Fruit fly (Drosophila melanogaster) whole organism, embryonic: ENCODE data around the gene CG15638.
A peak's percentile ranks its signal among the peaks of the same experiment; 100 is the strongest.

Source experiments
- Aef1 ChIP-seq: fragments of 200-800 bp; sonication (Bioruptor generic); IDR thresholded peaks from 3 replicates; pipeline ENCODE4 v1.3.6; 2022; ENCODE audit warnings: missing biosample characterization, missing genetic modification characterization
- B-H2 ChIP-seq: fragments of 200-800 bp; sonication (Bioruptor generic); optimal IDR thresholded peaks from 2 replicates; lab custom pipeline; 2018; ENCODE audit warnings: missing biosample characterization, mild to moderate bottlenecking, missing genetic modification characterization
- CG10321 ChIP-seq: fragments of 200-800 bp; sonication (Bioruptor generic); IDR thresholded peaks from 2 replicates; pipeline ENCODE4 v1.3.6; 2022; ENCODE audit warnings: missing biosample characterization, missing genetic modification characterization
- CG11560 ChIP-seq: fragments of 200-800 bp; sonication (Bioruptor generic); IDR thresholded peaks from 3 replicates; pipeline ENCODE4 v1.3.6; 2022; ENCODE audit warnings: missing biosample characterization, missing genetic modification characterization
- CG14014 ChIP-seq: fragments of 200-800 bp; sonication (Bioruptor generic); IDR thresholded peaks from 2 replicates; pipeline ENCODE4 v1.3.6; 2022; ENCODE audit warnings: missing biosample characterization, missing genetic modification characterization
- CG18599 ChIP-seq: fragments of 200-800 bp; sonication (Bioruptor generic); optimal IDR thresholded peaks from 3 replicates; lab custom pipeline; 2017; ENCODE audit warnings: missing biosample characterization, missing genetic modification characterization, mild to moderate bottlenecking, moderate library complexity, missing genetic modification reagents
- CG2202 ChIP-seq: fragments of 200-800 bp; sonication (Bioruptor generic); optimal IDR thresholded peaks from 2 replicates; lab custom pipeline; 2018; ENCODE audit warnings: missing biosample characterization, mild to moderate bottlenecking, missing genetic modification characterization
- CG30431 ChIP-seq: fragments of 200-800 bp; sonication (Bioruptor generic); optimal IDR thresholded peaks from 2 replicates; lab custom pipeline; 2017; ENCODE audit warnings: missing biosample characterization, missing genetic modification characterization
- CG31224 ChIP-seq: fragments of 200-800 bp; sonication (Bioruptor generic); IDR thresholded peaks from 2 replicates; pipeline ENCODE4 v1.3.6; 2022; ENCODE audit warnings: missing biosample characterization, missing genetic modification characterization
- CG31365 ChIP-seq: fragments of 200-800 bp; sonication (Bioruptor generic); optimal IDR thresholded peaks from 2 replicates; lab custom pipeline; 2018; ENCODE audit warnings: missing biosample characterization, mild to moderate bottlenecking, missing genetic modification characterization
- CG3726 ChIP-seq: fragments of 200-800 bp; sonication (Bioruptor generic); IDR thresholded peaks from 3 replicates; pipeline ENCODE4, ENCODE4 v1.3.6; 2022; ENCODE audit warnings: missing biosample characterization, missing genetic modification characterization
- CG4282 ChIP-seq: fragments of 200-800 bp; sonication (Bioruptor generic); optimal IDR thresholded peaks from 2 replicates; lab custom pipeline; 2016; ENCODE audit warnings: missing biosample characterization, missing genetic modification characterization
- CG4617 ChIP-seq: fragments of 200-800 bp; sonication (Bioruptor generic); optimal IDR thresholded peaks from 3 replicates; lab custom pipeline; 2016; ENCODE audit warnings: missing biosample characterization, missing genetic modification characterization, borderline replicate concordance
- CG6254 ChIP-seq: fragments of 200-800 bp; sonication (Bioruptor generic); optimal IDR thresholded peaks from 3 replicates; lab custom pipeline; 2017; ENCODE audit warnings: mild to moderate bottlenecking, missing biosample characterization, missing genetic modification reagents, missing genetic modification characterization
- CG6272 ChIP-seq: fragments of 200-800 bp; sonication (Bioruptor generic); IDR thresholded peaks from 2 replicates; pipeline ENCODE4 v1.3.6; 2022; ENCODE audit warnings: missing biosample characterization, missing genetic modification characterization
- CG6854 ChIP-seq: fragments of 200-800 bp; sonication (Bioruptor generic); optimal IDR thresholded peaks from 3 replicates; lab custom pipeline; 2017; ENCODE audit warnings: missing biosample characterization, mild to moderate bottlenecking, missing genetic modification characterization
- CG7357 ChIP-seq: fragments of 200-800 bp; sonication (Bioruptor generic); IDR thresholded peaks from 3 replicates; pipeline ENCODE4 v1.3.6; 2022; ENCODE audit warnings: missing biosample characterization, missing genetic modification characterization
- CG8944 ChIP-seq: fragments of 200-800 bp; sonication (Bioruptor generic); optimal IDR thresholded peaks from 3 replicates; lab custom pipeline; 2016; ENCODE audit warnings: missing biosample characterization, missing genetic modification characterization
- CG9727 ChIP-seq: fragments of 200-800 bp; sonication (Bioruptor generic); optimal IDR thresholded peaks from 3 replicates; lab custom pipeline; 2017; ENCODE audit warnings: missing biosample characterization, mild to moderate bottlenecking, missing genetic modification characterization
- Camta ChIP-seq: fragments of 200-800 bp; sonication (Bioruptor generic); optimal IDR thresholded peaks from 2 replicates; lab custom pipeline; 2016; ENCODE audit warnings: missing biosample characterization, missing genetic modification characterization
- Gsc ChIP-seq: fragments of 200-800 bp; sonication (Bioruptor generic); IDR thresholded peaks from 2 replicates; pipeline ENCODE4 v1.3.6; 2022; ENCODE audit warnings: missing biosample characterization, missing genetic modification characterization
- HHEX ChIP-seq: fragments of 200-800 bp; sonication (Bioruptor generic); optimal IDR thresholded peaks from 3 replicates; lab custom pipeline; 2017; ENCODE audit warnings: missing biosample characterization, mild to moderate bottlenecking, missing genetic modification characterization, missing genetic modification reagents
- HLH3B ChIP-seq: fragments of 200-800 bp; sonication (Bioruptor generic); IDR thresholded peaks from 2 replicates; pipeline ENCODE4 v1.3.6; 2022; ENCODE audit warnings: missing biosample characterization, missing genetic modification characterization
- Hey ChIP-seq: fragments of 200-800 bp; sonication (Bioruptor generic); optimal IDR thresholded peaks from 3 replicates; lab custom pipeline; 2018; ENCODE audit warnings: missing biosample characterization, mild to moderate bottlenecking, missing genetic modification characterization
- Hmr ChIP-seq: fragments of 200-800 bp; sonication (Bioruptor generic); optimal IDR thresholded peaks from 3 replicates; lab custom pipeline; 2017; ENCODE audit warnings: mild to moderate bottlenecking, missing biosample characterization, missing genetic modification reagents, missing genetic modification characterization
- Hr39 ChIP-seq: fragments of >200 bp; optimal IDR thresholded peaks from 2 replicates; lab custom pipeline; 2017
- Lim3 ChIP-seq: fragments of 200-800 bp; sonication (Bioruptor generic); IDR thresholded peaks from 2 replicates; pipeline ENCODE4 v1.3.6; 2022; ENCODE audit warnings: missing biosample characterization, missing genetic modification characterization
- MTF-1 ChIP-seq: fragments of 200-800 bp; sonication (Bioruptor generic); optimal IDR thresholded peaks from 2 replicates; lab custom pipeline; 2018; ENCODE audit warnings: missing biosample characterization, mild to moderate bottlenecking, missing genetic modification characterization, borderline replicate concordance
- Med ChIP-seq: fragments of 200-800 bp; sonication (Bioruptor generic); peaks from one replicate; lab custom pipeline; 2016; ENCODE audit warnings: missing biosample characterization, missing genetic modification characterization, mild to moderate bottlenecking, inconsistent platforms, moderate library complexity
- NFAT ChIP-seq: fragments of 200-800 bp; sonication (Bioruptor generic); IDR thresholded peaks from 2 replicates; pipeline ENCODE4 v1.3.6; 2022; ENCODE audit warnings: missing biosample characterization, missing genetic modification characterization
- Oli ChIP-seq: fragments of 200-800 bp; sonication (Bioruptor generic); optimal IDR thresholded peaks from 2 replicates; lab custom pipeline; 2018; ENCODE audit warnings: missing biosample characterization, mild to moderate bottlenecking, missing genetic modification characterization, moderate library complexity
- Pdp1 ChIP-seq, 2 experiments: fragments of 200-800 bp; sonication (Bioruptor generic); optimal IDR thresholded peaks; 3 replicates each; lab custom pipeline; 2016; ENCODE audit warnings: missing biosample characterization in 2 of 2, missing genetic modification characterization in 2 of 2, mild to moderate bottlenecking in 1 of 2, moderate library complexity in 1 of 2
- amos ChIP-seq: fragments of 200-800 bp; sonication (Bioruptor generic); IDR thresholded peaks from 2 replicates; pipeline ENCODE4 v1.3.6; 2022; ENCODE audit warnings: missing biosample characterization, missing genetic modification characterization; ENCODE audit not compliant: partially characterized antibody
- ci ChIP-seq: fragments of 200-800 bp; sonication (Bioruptor generic); IDR thresholded peaks from 3 replicates; pipeline ENCODE4 v1.3.6; 2022; ENCODE audit warnings: missing biosample characterization, missing genetic modification characterization
- dimm ChIP-seq: fragments of 200-800 bp; sonication (Bioruptor generic); IDR thresholded peaks from 2 replicates; pipeline ENCODE4 v1.3.6; 2022; ENCODE audit warnings: missing biosample characterization, missing genetic modification characterization
- dm ChIP-seq: fragments of 200-800 bp; sonication (Bioruptor generic); optimal IDR thresholded peaks from 3 replicates; lab custom pipeline; 2016; ENCODE audit warnings: missing biosample characterization, missing genetic modification characterization
- emc ChIP-seq: fragments of 200-800 bp; sonication (Bioruptor generic); optimal IDR thresholded peaks from 2 replicates; lab custom pipeline; 2016; ENCODE audit warnings: missing biosample characterization, missing genetic modification characterization
- knrl ChIP-seq: fragments of 200-800 bp; sonication (Bioruptor generic); IDR thresholded peaks from 3 replicates; pipeline ENCODE4 v1.3.6; 2022; ENCODE audit warnings: missing biosample characterization, missing genetic modification characterization; ENCODE audit not compliant: partially characterized antibody
- onecut ChIP-seq: fragments of 200-800 bp; sonication (Bioruptor generic); IDR thresholded peaks from 2 replicates; pipeline ENCODE4 v1.3.6; 2022; ENCODE audit warnings: missing biosample characterization, missing genetic modification characterization
- phol ChIP-seq: fragments of 200-800 bp; sonication (Bioruptor generic); optimal IDR thresholded peaks from 3 replicates; lab custom pipeline; 2018; ENCODE audit warnings: missing biosample characterization, mild to moderate bottlenecking, missing genetic modification characterization, moderate library complexity
- pzg ChIP-seq: fragments of 200-800 bp; sonication (Bioruptor generic); optimal IDR thresholded peaks from 3 replicates; lab custom pipeline; 2018; ENCODE audit warnings: missing biosample characterization, mild to moderate bottlenecking, missing genetic modification characterization, moderate library complexity
- sim ChIP-seq: fragments of 200-800 bp; sonication (Bioruptor generic); IDR thresholded peaks from 2 replicates; pipeline ENCODE4 v1.3.6; 2022; ENCODE audit warnings: missing biosample characterization, missing genetic modification characterization
- slou ChIP-seq: fragments of 200-800 bp; sonication (Bioruptor generic); optimal IDR thresholded peaks from 3 replicates; lab custom pipeline; 2016; ENCODE audit warnings: missing biosample characterization, missing genetic modification characterization
- tll ChIP-seq, 2 experiments: fragments of 200-800 bp in 1 of 2; fragments of >200 bp in 1 of 2; sonication (Bioruptor generic) in 1 of 2; optimal IDR thresholded peaks; 2 replicates each; lab custom pipeline; 2017 to 2019; ENCODE audit warnings: missing biosample characterization in 2 of 2, missing genetic modification characterization in 2 of 2, mild to moderate bottlenecking in 1 of 2, moderate library complexity in 1 of 2
- trem ChIP-seq: fragments of 200-800 bp; optimal IDR thresholded peaks from 3 replicates; lab custom pipeline; 2019; ENCODE audit warnings: missing biosample characterization, mild to moderate bottlenecking, missing genetic modification characterization, moderate library complexity
- trh ChIP-seq: fragments of 200-800 bp; sonication (Bioruptor generic); optimal IDR thresholded peaks from 2 replicates; lab custom pipeline; 2016; ENCODE audit warnings: missing biosample characterization, missing genetic modification characterization
- vnd ChIP-seq: fragments of 200-800 bp; sonication (Bioruptor generic); IDR thresholded peaks from 3 replicates; pipeline ENCODE4 v1.3.6; 2022; ENCODE audit warnings: missing biosample characterization, missing genetic modification characterization; ENCODE audit not compliant: partially characterized antibody
- wdn ChIP-seq: fragments of 200-800 bp; sonication (Bioruptor generic); IDR thresholded peaks from 2 replicates; pipeline ENCODE4 v1.3.6; 2022; ENCODE audit warnings: missing biosample characterization, missing genetic modification characterization
- zen2 ChIP-seq: fragments of 200-800 bp; sonication (Bioruptor generic); IDR thresholded peaks from 3 replicates; pipeline ENCODE4 v1.3.6; 2022; ENCODE audit warnings: missing biosample characterization, missing genetic modification characterization; ENCODE audit not compliant: partially characterized antibody
- zf30C ChIP-seq: fragments of 200-800 bp; sonication (Bioruptor generic); optimal IDR thresholded peaks from 3 replicates; lab custom pipeline; 2018; ENCODE audit warnings: missing biosample characterization, mild to moderate bottlenecking, missing genetic modification characterization

Gene CG15638

dm6 chr2L:13514262-13514937 lies 21.2 kb downstream of the CG15638 start (continued):
- peak; percentile 59 for TF ChIP-seq CG18599 (GFP tag; lab: Kevin White, UChicago)
- TF ChIP-seq CG6854 (GFP tag; lab: Kevin White, UChicago): peak; percentile 62
- TF ChIP-seq ci: peak; percentile 30; the same call in 1 of the 3 replicates
- TF ChIP-seq slou (GFP tag; lab: Kevin White, UChicago): no peak
- TF ChIP-seq HHEX (GFP tag; lab: Kevin White, UChicago): no peak
- TF ChIP-seq CG7357 (GFP tag; lab: Robert Waterston, UW): peak; percentile 50; the same call in 1 of the 3 replicates
- TF ChIP-seq Oli: peak; percentile 64
- no peak for TF ChIP-seq emc (GFP tag; lab: Kevin White, UChicago)
- peak; percentile 53 for TF ChIP-seq CG14014 (GFP tag; lab: Robert Waterston, UW)
- no peak for TF ChIP-seq vnd
- TF ChIP-seq zf30C (GFP tag; lab: Kevin White, UChicago): no peak
- TF ChIP-seq tll (GFP tag; optimal IDR thresholded peaks at IDR 0.05; lab: Kevin White, UChicago): no peak
- TF ChIP-seq Hey (tag; lab: Kevin White, UChicago): no peak
- no peak for TF ChIP-seq MTF-1
- peak; percentile 37 for TF ChIP-seq onecut (GFP tag; lab: Robert Waterston, UW)
- no peak for TF ChIP-seq trem (tag; lab: Kevin White, UChicago)
- TF ChIP-seq amos (GFP tag; lab: Robert Waterston, UW): no peak
- peak; percentile 20; the same call in 1 of the 3 replicates for TF ChIP-seq knrl
- TF ChIP-seq Gsc (GFP tag; lab: Robert Waterston, UW): no peak
- TF ChIP-seq Hmr: peak; percentile 80
- TF ChIP-seq Lim3 (GFP tag; lab: Robert Waterston, UW): no peak
- peak; percentile 62 for TF ChIP-seq B-H2 (GFP tag; lab: Kevin White, UChicago)
- peak; percentile 54; the same call in 1 of the 2 replicates for TF ChIP-seq NFAT (GFP tag; lab: Robert Waterston, UW)
- TF ChIP-seq trh (GFP tag; lab: Kevin White, UChicago): no peak
- no peak for TF ChIP-seq Hr39 (lab: Kevin White, UChicago)
- peak; percentile 65 for TF ChIP-seq HLH3B (GFP tag; lab: Robert Waterston, UW)
- peak; percentile 65 for TF ChIP-seq CG31224 (GFP tag; lab: Robert Waterston, UW)
- peak; percentile 52 for TF ChIP-seq CG6272 (GFP tag; lab: Robert Waterston, UW)
- TF ChIP-seq zen2 (GFP tag; lab: Robert Waterston, UW): no peak
- TF ChIP-seq CG11560 (tag; lab: Robert Waterston, UW): peak; percentile 44; the same call in 2 of the 3 replicates
- peak; percentile 9 for TF ChIP-seq CG31365 (tag; lab: Kevin White, UChicago)
- TF ChIP-seq Camta: no peak
- TF ChIP-seq CG30431 (GFP tag; lab: Kevin White, UChicago): peak; percentile 34
- TF ChIP-seq sim: no peak
- peak; percentile 51 for TF ChIP-seq CG10321 (GFP tag; lab: Robert Waterston, UW)
- peak; percentile 6 for TF ChIP-seq CG4617 (GFP tag; lab: Kevin White, UChicago)
- TF ChIP-seq CG4282 (GFP tag; lab: Kevin White, UChicago): no peak
- TF ChIP-seq CG6254 (GFP tag; lab: Kevin White, UChicago): peak; percentile 17
- no peak for TF ChIP-seq dm
- no peak for TF ChIP-seq CG9727 (GFP tag; lab: Kevin White, UChicago)
- no peak for TF ChIP-seq dimm (GFP tag; lab: Robert Waterston, UW)
- TF ChIP-seq phol (tag; lab: Kevin White, UChicago): peak; percentile 30
- peak in 1 of 2 experiments; percentile 89 for TF ChIP-seq Pdp1 (GFP tag; optimal IDR thresholded peaks at IDR 0.05; lab: Kevin White, UChicago)
- no peak for TF ChIP-seq CG2202 (tag; lab: Kevin White, UChicago)
- TF ChIP-seq pzg (GFP tag; lab: Kevin White, UChicago): no peak
- TF ChIP-seq Aef1: peak; percentile 65
- peak; percentile 45 for TF ChIP-seq wdn (GFP tag; lab: Robert Waterston, UW)
- TF ChIP-seq CG8944 (GFP tag; lab: Kevin White, UChicago): no peak
- TF ChIP-seq CG3726 (GFP tag; lab: Robert Waterston, UW): 0 out of 3 replicates have a peak, but pooled peaks have one; percentile 36
- peak; percentile 91 for TF ChIP-seq Med (GFP tag; lab: Kevin White, UChicago)
